Fruit fly (Drosophila melanogaster) whole organism, embryonic: ENCODE results near the gene Npc2g.

ENCODE experiments used
- Asciz ChIP-seq: fragments of 200-800 bp; sonication (Bioruptor generic); optimal IDR thresholded peaks from 2 replicates; lab custom pipeline; 2017; ENCODE audit warnings: missing biosample characterization, mild to moderate bottlenecking, missing genetic modification characterization, missing genetic modification reagents
- Atf3 ChIP-seq: fragments of 200-800 bp; sonication (Bioruptor generic); optimal IDR thresholded peaks from 3 replicates; lab custom pipeline; 2016; ENCODE audit warnings: missing biosample characterization, missing genetic modification characterization
- CG11247 ChIP-seq: fragments of 200-800 bp; sonication (Bioruptor generic); IDR thresholded peaks from 2 replicates; pipeline ENCODE4 v1.3.6; 2022; ENCODE audit warnings: missing biosample characterization, missing genetic modification characterization
- CG11398 ChIP-seq: fragments of 200-800 bp; sonication (Bioruptor generic); optimal IDR thresholded peaks from 2 replicates; lab custom pipeline; 2016; ENCODE audit warnings: missing biosample characterization, missing genetic modification characterization
- CG11456 ChIP-seq: fragments of 200-800 bp; sonication (Bioruptor generic); IDR thresholded peaks from 3 replicates; pipeline ENCODE4 v1.3.6; 2022; ENCODE audit warnings: missing biosample characterization, missing genetic modification characterization
- CG1233 ChIP-seq: fragments of 200-800 bp; sonication (Bioruptor generic); optimal IDR thresholded peaks from 4 replicates; lab custom pipeline; 2018; ENCODE audit warnings: missing biosample characterization, mild to moderate bottlenecking, missing genetic modification characterization
- CG12769 ChIP-seq: fragments of 200-800 bp; sonication (Bioruptor generic); optimal IDR thresholded peaks from 2 replicates; lab custom pipeline; 2019; ENCODE audit warnings: missing biosample characterization, mild to moderate bottlenecking, missing genetic modification characterization, moderate library complexity
- CG13424 ChIP-seq: fragments of 200-800 bp; sonication (Bioruptor generic); optimal IDR thresholded peaks from 2 replicates; lab custom pipeline; 2019; ENCODE audit warnings: missing biosample characterization, mild to moderate bottlenecking, missing genetic modification characterization, moderate library complexity
- CG15696 ChIP-seq: fragments of 200-800 bp; sonication (Bioruptor generic); optimal IDR thresholded peaks from 2 replicates; lab custom pipeline; 2019; ENCODE audit warnings: missing biosample characterization, mild to moderate bottlenecking, missing genetic modification characterization, moderate library complexity
- CG18011 ChIP-seq: fragments of 200-800 bp; sonication (Bioruptor generic); optimal IDR thresholded peaks from 2 replicates; lab custom pipeline; 2017; ENCODE audit warnings: missing biosample characterization, missing genetic modification characterization, mild to moderate bottlenecking, moderate library complexity, missing genotype
- CG2712 ChIP-seq: fragments of 200-800 bp; optimal IDR thresholded peaks from 3 replicates; lab custom pipeline; 2019; ENCODE audit warnings: missing biosample characterization, mild to moderate bottlenecking, missing genetic modification characterization, moderate library complexity
- CG2889 ChIP-seq: fragments of 200-800 bp; sonication (Bioruptor generic); IDR thresholded peaks from 3 replicates; pipeline ENCODE4 v1.3.6; 2022; ENCODE audit warnings: missing biosample characterization, missing genetic modification characterization
- CG31224 ChIP-seq: fragments of 200-800 bp; sonication (Bioruptor generic); IDR thresholded peaks from 2 replicates; pipeline ENCODE4 v1.3.6; 2022; ENCODE audit warnings: missing biosample characterization, missing genetic modification characterization
- CG31441 ChIP-seq: fragments of 200-800 bp; sonication (Bioruptor generic); IDR thresholded peaks from 2 replicates; pipeline ENCODE4 v1.3.6; 2022; ENCODE audit warnings: missing biosample characterization, missing genetic modification characterization
- CG32532 ChIP-seq: fragments of 200-800 bp; sonication (Bioruptor generic); IDR thresholded peaks from 2 replicates; pipeline ENCODE4 v1.3.6; 2022; ENCODE audit warnings: missing biosample characterization, missing genetic modification characterization
- CG4360 ChIP-seq: fragments of 200-800 bp; sonication (Bioruptor generic); IDR thresholded peaks from 2 replicates; pipeline ENCODE4 v1.3.6; 2022; ENCODE audit warnings: missing biosample characterization, missing genetic modification characterization
- CG6254 ChIP-seq: fragments of 200-800 bp; sonication (Bioruptor generic); optimal IDR thresholded peaks from 3 replicates; lab custom pipeline; 2017; ENCODE audit warnings: mild to moderate bottlenecking, missing biosample characterization, missing genetic modification reagents, missing genetic modification characterization
- CG6689 ChIP-seq: fragments of 200-800 bp; sonication (Bioruptor generic); IDR thresholded peaks from 2 replicates; pipeline ENCODE4 v1.3.6; 2022; ENCODE audit warnings: missing biosample characterization, missing genetic modification characterization
- CG8388 ChIP-seq: fragments of 200-800 bp; sonication (Bioruptor generic); optimal IDR thresholded peaks from 2 replicates; lab custom pipeline; 2019; ENCODE audit warnings: missing biosample characterization, mild to moderate bottlenecking, missing genetic modification characterization, moderate library complexity
- CG8765 ChIP-seq: fragments of 200-800 bp; sonication (Bioruptor generic); IDR thresholded peaks from 2 replicates; pipeline ENCODE4 v1.3.6; 2022; ENCODE audit warnings: missing biosample characterization, missing genetic modification characterization
- CHES-1-like ChIP-seq: fragments of 200-800 bp; sonication (Bioruptor generic); optimal IDR thresholded peaks from 2 replicates; lab custom pipeline; 2016; ENCODE audit warnings: missing biosample characterization, missing genetic modification characterization
- D19B ChIP-seq: fragments of 200-800 bp; sonication (Bioruptor generic); optimal IDR thresholded peaks from 2 replicates; lab custom pipeline; 2017; ENCODE audit warnings: missing biosample characterization, mild to moderate bottlenecking, missing genetic modification characterization
- Dip3 ChIP-seq: fragments of 200-800 bp; sonication (Bioruptor generic); optimal IDR thresholded peaks from 3 replicates; lab custom pipeline; 2016; ENCODE audit warnings: missing biosample characterization, missing genetic modification characterization
- Eip74EF ChIP-seq, 2 experiments: fragments of 200-800 bp in 1 of 2; fragments of >200 bp in 1 of 2; sonication (Bioruptor generic) in 1 of 2; optimal IDR thresholded peaks; 2 replicates each; lab custom pipeline; 2017 to 2019; ENCODE audit warnings: missing biosample characterization in 2 of 2, missing genetic modification characterization in 2 of 2, mild to moderate bottlenecking in 1 of 2, moderate library complexity in 1 of 2
- Elba2 ChIP-seq: fragments of 200-800 bp; sonication (Bioruptor generic); optimal IDR thresholded peaks from 3 replicates; lab custom pipeline; 2016; ENCODE audit warnings: missing biosample characterization, missing genetic modification characterization
- Hand ChIP-seq: fragments of 200-800 bp; sonication (Bioruptor generic); optimal IDR thresholded peaks from 2 replicates; lab custom pipeline; 2017; ENCODE audit warnings: mild to moderate bottlenecking, missing biosample characterization, missing genetic modification reagents, missing genetic modification characterization
- Hey ChIP-seq: fragments of 200-800 bp; sonication (Bioruptor generic); optimal IDR thresholded peaks from 3 replicates; lab custom pipeline; 2018; ENCODE audit warnings: missing biosample characterization, mild to moderate bottlenecking, missing genetic modification characterization
- Hr3 ChIP-seq: fragments of 200-800 bp; sonication (Bioruptor generic); optimal IDR thresholded peaks from 3 replicates; lab custom pipeline; 2016; ENCODE audit warnings: missing biosample characterization, missing genetic modification characterization
- Hr78 ChIP-seq, 2 experiments: fragments of 200-800 bp in 1 of 2; fragments of >200 bp in 1 of 2; sonication (Bioruptor generic) in 1 of 2; optimal IDR thresholded peaks; 2 replicates each; lab custom pipeline; 2017 to 2019; ENCODE audit warnings: missing biosample characterization in 2 of 2, missing genetic modification characterization in 2 of 2, mild to moderate bottlenecking in 1 of 2, moderate library complexity in 1 of 2
- Jarid2 ChIP-seq: fragments of 200-800 bp; sonication (Bioruptor generic); optimal IDR thresholded peaks from 3 replicates; lab custom pipeline; 2017; ENCODE audit warnings: mild to moderate bottlenecking, missing biosample characterization, missing genetic modification reagents, missing genetic modification characterization
- Nf-YB ChIP-seq: fragments of 200-800 bp; sonication (Bioruptor generic); optimal IDR thresholded peaks from 3 replicates; lab custom pipeline; 2019; ENCODE audit warnings: missing biosample characterization, mild to moderate bottlenecking, missing genetic modification characterization, moderate library complexity
- Opbp ChIP-seq: fragments of 200-800 bp; sonication (Bioruptor generic); IDR thresholded peaks from 3 replicates; pipeline ENCODE4 v1.3.6; 2022; ENCODE audit warnings: missing biosample characterization, missing genetic modification characterization; ENCODE audit not compliant: partially characterized antibody
- Optix ChIP-seq: fragments of 200-800 bp; sonication (Bioruptor generic); IDR thresholded peaks from 3 replicates; pipeline ENCODE4 v1.3.6; 2022; ENCODE audit warnings: missing biosample characterization, missing genetic modification characterization
- Six4 ChIP-seq: fragments of 200-800 bp; sonication (Bioruptor generic); optimal IDR thresholded peaks from 2 replicates; lab custom pipeline; 2016; ENCODE audit warnings: missing biosample characterization, missing genetic modification characterization
- Xbp1 ChIP-seq: fragments of 200-800 bp; sonication (Bioruptor generic); optimal IDR thresholded peaks from 3 replicates; lab custom pipeline; 2016; ENCODE audit warnings: missing biosample characterization, mild to moderate bottlenecking, missing genetic modification characterization
- ab ChIP-seq: fragments of 200-800 bp; sonication (Bioruptor generic); optimal IDR thresholded peaks from 2 replicates; lab custom pipeline; 2016; ENCODE audit warnings: missing biosample characterization, missing genetic modification characterization
- bbx ChIP-seq: fragments of 200-800 bp; sonication (Bioruptor generic); IDR thresholded peaks from 2 replicates; pipeline ENCODE4 v1.3.6; 2022; ENCODE audit warnings: missing biosample characterization, missing genetic modification characterization; ENCODE audit not compliant: partially characterized antibody
- bsh ChIP-seq, 2 experiments: fragments of 200-800 bp; sonication (Bioruptor generic); optimal IDR thresholded peaks; 2 replicates each; lab custom pipeline; 2017 to 2018; ENCODE audit warnings: mild to moderate bottlenecking in 2 of 2, missing biosample characterization in 2 of 2, missing genetic modification characterization in 2 of 2, moderate library complexity in 1 of 2
- crc ChIP-seq: fragments of 200-800 bp; sonication (Bioruptor generic); optimal IDR thresholded peaks from 2 replicates; lab custom pipeline; 2016; ENCODE audit warnings: missing biosample characterization, missing genetic modification characterization
- croc ChIP-seq: fragments of 200-800 bp; sonication (Bioruptor generic); conservative IDR thresholded peaks from 3 replicates; pipeline ENCODE4 v1.3.6; 2022; ENCODE audit warnings: missing biosample characterization, missing genetic modification characterization
- cwo ChIP-seq: fragments of 200-800 bp; sonication (Bioruptor generic); optimal IDR thresholded peaks from 3 replicates; lab custom pipeline; 2017; ENCODE audit warnings: missing biosample characterization, missing genetic modification characterization, mild to moderate bottlenecking, moderate library complexity, missing genetic modification reagents
- dimm ChIP-seq: fragments of 200-800 bp; sonication (Bioruptor generic); IDR thresholded peaks from 2 replicates; pipeline ENCODE4 v1.3.6; 2022; ENCODE audit warnings: missing biosample characterization, missing genetic modification characterization
- gsb ChIP-seq: fragments of 200-800 bp; sonication (Bioruptor generic); IDR thresholded peaks from 2 replicates; pipeline ENCODE4 v1.3.6; 2022; ENCODE audit warnings: missing biosample characterization, missing genetic modification characterization
- jing ChIP-seq: fragments of 200-800 bp; sonication (Bioruptor generic); optimal IDR thresholded peaks from 2 replicates; lab custom pipeline; 2018; ENCODE audit warnings: missing biosample characterization, mild to moderate bottlenecking, missing genetic modification characterization
- lab ChIP-seq: fragments of 200-800 bp; sonication (Bioruptor generic); optimal IDR thresholded peaks from 3 replicates; lab custom pipeline; 2017; ENCODE audit warnings: missing biosample characterization, missing genetic modification characterization, mild to moderate bottlenecking, moderate library complexity, missing genetic modification reagents
- mam ChIP-seq: fragments of 200-800 bp; sonication (Bioruptor generic); optimal IDR thresholded peaks from 3 replicates; lab custom pipeline; 2016; ENCODE audit warnings: missing biosample characterization, missing genetic modification characterization
- otp ChIP-seq: fragments of 200-800 bp; sonication (Bioruptor generic); IDR thresholded peaks from 3 replicates; pipeline ENCODE4, ENCODE4 v1.3.6; 2022; ENCODE audit warnings: missing biosample characterization, missing genetic modification characterization
- psq ChIP-seq: fragments of 200-800 bp; sonication (Bioruptor generic); optimal IDR thresholded peaks from 2 replicates; lab custom pipeline; 2017; ENCODE audit warnings: missing biosample characterization, missing genetic modification characterization
- row ChIP-seq: fragments of 200-800 bp; sonication (Bioruptor generic); IDR thresholded peaks from 3 replicates; pipeline ENCODE4 v1.3.6; 2022; ENCODE audit warnings: missing biosample characterization, missing genetic modification characterization
- sim ChIP-seq: fragments of 200-800 bp; sonication (Bioruptor generic); IDR thresholded peaks from 2 replicates; pipeline ENCODE4 v1.3.6; 2022; ENCODE audit warnings: missing biosample characterization, missing genetic modification characterization
- trem ChIP-seq: fragments of 200-800 bp; optimal IDR thresholded peaks from 3 replicates; lab custom pipeline; 2019; ENCODE audit warnings: missing biosample characterization, mild to moderate bottlenecking, missing genetic modification characterization, moderate library complexity

The Npc2g gene

dm6 chr3R:30733081-30733480 lies 12.0 kb downstream of the Npc2g start (continued):
- TF ChIP-seq row (GFP tag; lab: Robert Waterston, UW) (peak; percentile 33; the same call in 2 of the 3 replicates), otp (GFP tag; lab: Robert Waterston, UW) (no peak), Hand (no peak), dimm (GFP tag; lab: Robert Waterston, UW) (no peak), cwo (no peak), CG4360 (GFP tag; lab: Robert Waterston, UW) (no peak), Hey (tag; lab: Kevin White, UChicago) (no peak), Atf3 (no peak), crc (no peak), Six4 (no peak), Optix (GFP tag; lab: Robert Waterston, UW) (no peak), CG1233 (GFP tag; lab: Kevin White, UChicago) (no peak), CG18011 (GFP tag; lab: Kevin White, UChicago) (no peak), Dip3 (no peak), Asciz (no peak), CG6689 (peak; percentile 24; the same call in 1 of the 2 replicates), croc (GFP tag; lab: Robert Waterston, UW) (no peak), CG11398 (no peak), Opbp (GFP tag; lab: Robert Waterston, UW) (no peak), CG2889 (GFP tag; lab: Robert Waterston, UW) (no peak), Hr78 (GFP tag; optimal IDR thresholded peaks at IDR 0.05; lab: Kevin White, UChicago) (no peak), trem (tag; lab: Kevin White, UChicago) (peak; percentile 43), CG8765 (no peak), CG8388 (GFP tag; lab: Kevin White, UChicago) (peak; percentile 44), CG32532 (GFP tag; lab: Robert Waterston, UW) (no peak), CHES-1-like (GFP tag; lab: Kevin White, UChicago) (no peak), bbx (GFP tag; lab: Robert Waterston, UW) (no peak), Hr3 (no peak), CG12769 (tag; lab: Kevin White, UChicago) (no peak), Eip74EF (GFP tag; optimal IDR thresholded peaks at IDR 0.05; lab: Kevin White, UChicago) (no peak), Xbp1 (no peak), psq (GFP tag; lab: Kevin White, UChicago) (no peak), CG11247 (GFP tag; lab: Robert Waterston, UW) (no peak), CG31441 (GFP tag; lab: Robert Waterston, UW) (peak; percentile 56), CG6254 (GFP tag; lab: Kevin White, UChicago) (peak; percentile 24), CG2712 (tag; lab: Kevin White, UChicago) (peak; percentile 73), CG13424 (tag; lab: Kevin White, UChicago) (peak; percentile 14), lab (GFP tag; lab: Kevin White, UChicago) (peak; percentile 18), CG15696 (peak; percentile 30), CG11456 (GFP tag; lab: Robert Waterston, UW) (no peak), bsh (GFP tag; optimal IDR thresholded peaks at IDR 0.05; lab: Kevin White, UChicago) (peak in 1 of 2 experiments; percentile 59), ab (GFP tag; lab: Kevin White, UChicago) (no peak), gsb (no peak), jing (GFP tag; lab: Kevin White, UChicago) (no peak), mam (no peak), D19B (GFP tag; lab: Kevin White, UChicago) (no peak), Nf-YB (GFP tag; lab: Kevin White, UChicago) (peak; percentile 4), CG31224 (GFP tag; lab: Robert Waterston, UW) (no peak), Jarid2 (GFP tag; lab: Kevin White, UChicago) (no peak), Elba2 (no peak), sim (GFP tag; lab: Robert Waterston, UW) (no peak)
